Worm (Caenorhabditis elegans) whole organism, midembryonic: Measurements from ENCODE around the gene ubl-1.
A peak's percentile ranks its signal among the peaks of the same experiment; 100 is the strongest.

Experiments
- T22C8.4 ChIP-seq: fragments of 200-800 bp; sonication (Bioruptor generic); IDR thresholded peaks from 2 replicates; pipeline ENCODE4 v1.3.6; 2022; ENCODE audit warnings: missing genetic modification characterization, missing compliant biosample characterization
- cog-1 ChIP-seq: sonication (generic microtip); optimal IDR thresholded peaks from 2 replicates; lab custom pipeline; 2016; ENCODE audit warnings: missing genetic modification characterization, missing compliant biosample characterization
- flt-1 ChIP-seq: fragments of 200-800 bp; sonication (Bioruptor generic); IDR thresholded peaks from 2 replicates; pipeline ENCODE4 v1.3.6; 2022; ENCODE audit warnings: missing genetic modification characterization, missing compliant biosample characterization
- klf-2 ChIP-seq: fragments of 200-800 bp; sonication (Bioruptor generic); conservative IDR thresholded peaks from 2 replicates; pipeline ENCODE4 v1.3.6; 2022; ENCODE audit warnings: missing genetic modification reagents, missing genetic modification characterization, missing compliant biosample characterization
- med-1 ChIP-seq: sonication (generic microtip); optimal IDR thresholded peaks from 2 replicates; lab custom pipeline; 2017; ENCODE audit warnings: missing genetic modification characterization, mild to moderate bottlenecking, missing compliant biosample characterization, antibody characterized with exemption, missing genetic modification reagents; ENCODE audit not compliant: insufficient read depth
- ref-1 ChIP-seq: fragments of 200-800 bp; sonication (Bioruptor generic); conservative IDR thresholded peaks from 2 replicates; pipeline ENCODE4 v1.3.6; 2022; ENCODE audit warnings: missing genetic modification reagents, missing genetic modification characterization, missing compliant biosample characterization
- tab-1 ChIP-seq: fragments of 200-800 bp; sonication (Bioruptor generic); IDR thresholded peaks from 2 replicates; pipeline ENCODE4 v1.3.6; 2022; ENCODE audit warnings: missing genetic modification characterization, missing compliant biosample characterization
- ztf-23 ChIP-seq: fragments of 200-800 bp; sonication (Bioruptor generic); IDR thresholded peaks from 2 replicates; pipeline ENCODE4 v1.3.6; 2022; ENCODE audit warnings: missing genetic modification reagents, missing genetic modification characterization, missing compliant biosample characterization
- ztf-29 ChIP-seq: fragments of 200-800 bp; sonication (Bioruptor generic); IDR thresholded peaks from 2 replicates; pipeline ENCODE4 v1.3.6; 2022; ENCODE audit warnings: missing genetic modification reagents, missing genetic modification characterization, missing compliant biosample characterization

ubl-1 gene

ce11 chrIII:3035977-3036376 lies 32.1 kb upstream of the ubl-1 start:
- TF ChIP-seq cog-1 (tag; lab: Kevin White, UChicago) (peak; percentile 39), klf-2 (GFP tag; lab: Robert Waterston, UW) (no peak)

ce11 chrIII:3037346-3037745 lies 30.8 kb upstream of the ubl-1 start:
- no peak for TF ChIP-seq cog-1 (tag; lab: Kevin White, UChicago)
- no peak for TF ChIP-seq ztf-29 (GFP tag; lab: Robert Waterston, UW)

- TF ChIP-seq T22C8.4, result no peak
- TF ChIP-seq flt-1, result no peak
- TF ChIP-seq med-1 (GFP tag; lab: Kevin White, UChicago), result no peak
- no peak for TF ChIP-seq ztf-23 (GFP tag; lab: Robert Waterston, UW)
- no peak for TF ChIP-seq klf-2 (GFP tag; lab: Robert Waterston, UW)
- no peak for TF ChIP-seq ztf-29 (GFP tag; lab: Robert Waterston, UW)
- no peak for TF ChIP-seq ref-1
Observed at ce11 chrIII:3040735-3041439, 27.2 kb upstream of the ubl-1 start, which contains the start of gene daf-2. TSS of gene daf-2 (minus strand) at chrIII:3040846.

- TF ChIP-seq klf-2 (GFP tag; lab: Robert Waterston, UW) (no peak), cog-1 (tag; lab: Kevin White, UChicago) (no peak), flt-1 (no peak), ztf-23 (GFP tag; lab: Robert Waterston, UW) (no peak), tab-1 (GFP tag; lab: Robert Waterston, UW) (no peak), ref-1 (no peak), ztf-29 (GFP tag; lab: Robert Waterston, UW) (no peak), T22C8.4 (no peak), med-1 (GFP tag; lab: Kevin White, UChicago) (no peak)
Observed at ce11 chrIII:3047040-3047439, 21.1 kb upstream of the ubl-1 start, which contains the start of gene cutl-25. TSS of gene cutl-25 (minus strand) at chrIII:3047140.

ce11 chrIII:3047909-3048308 lies 20.2 kb upstream of the ubl-1 start:
- no peak for TF ChIP-seq ztf-23 (GFP tag; lab: Robert Waterston, UW)
- TF ChIP-seq tab-1 (GFP tag; lab: Robert Waterston, UW), result no peak
- no peak for TF ChIP-seq klf-2 (GFP tag; lab: Robert Waterston, UW)
- TF ChIP-seq T22C8.4, result no peak
- TF ChIP-seq ref-1, result no peak
- no peak for TF ChIP-seq flt-1
- TF ChIP-seq med-1 (GFP tag; lab: Kevin White, UChicago), result no peak
- no peak for TF ChIP-seq ztf-29 (GFP tag; lab: Robert Waterston, UW)
- TF ChIP-seq cog-1 (tag; lab: Kevin White, UChicago), result no peak

- TF ChIP-seq ref-1 (no peak), ztf-29 (GFP tag; lab: Robert Waterston, UW) (0 out of 2 replicates have a peak, but pooled peaks have one; percentile 9)
Observed at ce11 chrIII:3055878-3056277, 12.2 kb upstream of the ubl-1 start.

ce11 chrIII:3060262-3060661 lies 7.8 kb upstream of the ubl-1 start, which contains the start of gene fipr-29:
TSS of gene fipr-29 (minus strand) at chrIII:3060362.
- TF ChIP-seq klf-2 (GFP tag; lab: Robert Waterston, UW) (no peak), T22C8.4 (no peak), ref-1 (no peak), ztf-29 (GFP tag; lab: Robert Waterston, UW) (no peak), tab-1 (GFP tag; lab: Robert Waterston, UW) (no peak), cog-1 (tag; lab: Kevin White, UChicago) (no peak), med-1 (GFP tag; lab: Kevin White, UChicago) (no peak), ztf-23 (GFP tag; lab: Robert Waterston, UW) (no peak), flt-1 (no peak)

ce11 chrIII:3061289-3061688 lies 6.8 kb upstream of the ubl-1 start:
- TF ChIP-seq med-1 (GFP tag; lab: Kevin White, UChicago) (no peak), klf-2 (GFP tag; lab: Robert Waterston, UW) (no peak)

- no peak for TF ChIP-seq T22C8.4
- no peak for TF ChIP-seq cog-1 (tag; lab: Kevin White, UChicago)
- TF ChIP-seq klf-2 (GFP tag; lab: Robert Waterston, UW), result no peak
- no peak for TF ChIP-seq med-1 (GFP tag; lab: Kevin White, UChicago)
- TF ChIP-seq flt-1, result no peak
- TF ChIP-seq tab-1 (GFP tag; lab: Robert Waterston, UW), result no peak
- TF ChIP-seq ztf-29 (GFP tag; lab: Robert Waterston, UW), result no peak
- TF ChIP-seq ztf-23 (GFP tag; lab: Robert Waterston, UW), result no peak
- no peak for TF ChIP-seq ref-1
Observed at ce11 chrIII:3063084-3063483, 5.0 kb upstream of the ubl-1 start.

- TF ChIP-seq ztf-29 (GFP tag; lab: Robert Waterston, UW) (no peak), flt-1 (no peak), cog-1 (tag; lab: Kevin White, UChicago) (no peak), ref-1 (no peak), tab-1 (GFP tag; lab: Robert Waterston, UW) (no peak), klf-2 (GFP tag; lab: Robert Waterston, UW) (no peak), ztf-23 (GFP tag; lab: Robert Waterston, UW) (no peak), med-1 (GFP tag; lab: Kevin White, UChicago) (no peak), T22C8.4 (no peak)
Observed at ce11 chrIII:3063565-3063964, 4.5 kb upstream of the ubl-1 start.
